Fruit fly (Drosophila melanogaster): Measurements from ENCODE around the gene CG17078.

CG17078 gene

DNA sequence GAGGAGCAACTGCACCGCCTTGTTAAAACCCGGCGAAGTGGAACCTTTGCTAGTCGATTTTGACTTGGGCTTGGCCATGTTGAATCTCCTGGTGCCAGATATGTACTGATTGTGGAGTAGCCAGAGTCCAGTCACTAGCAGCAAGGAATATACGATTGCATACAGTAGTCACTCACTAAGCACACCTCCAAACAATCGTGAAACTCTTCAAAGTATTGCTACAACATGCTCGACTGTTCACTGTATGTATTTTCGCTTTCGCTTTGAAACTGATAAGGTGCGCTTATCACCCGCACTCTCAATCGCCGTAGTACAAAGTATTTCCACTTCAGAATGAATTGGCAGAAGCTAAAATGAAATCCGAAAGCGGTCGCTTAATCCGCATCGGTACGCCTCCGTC is 8.4 kb upstream of the CG17078 start:
- TF ChIP-seq CG1620 (GFP tag; optimal IDR thresholded peaks at IDR 0.05) (peak; percentile 52), ovo (GFP tag; optimal IDR thresholded peaks at IDR 0.05) (peak; percentile 40), CG12768 (GFP tag; optimal IDR thresholded peaks at IDR 0.05) (peak; percentile 90), kay (GFP tag; ENCODE audit: borderline replicate concordance) (no peak), tj (GFP tag; optimal IDR thresholded peaks at IDR 0.05) (peak; percentile 47), Clk (GFP tag; optimal IDR thresholded peaks at IDR 0.05) (peak; percentile 65), cic (GFP tag; optimal IDR thresholded peaks at IDR 0.05) (peak; percentile 98), Hr96 (GFP tag; optimal IDR thresholded peaks at IDR 0.05) (no peak), CG7101 (tag; optimal IDR thresholded peaks at IDR 0.05) (peak; percentile 85), CG33017 (tag; optimal IDR thresholded peaks at IDR 0.05) (peak; percentile 88), pad (GFP tag; optimal IDR thresholded peaks at IDR 0.05) (peak; percentile 64), CG5204 (GFP tag; optimal IDR thresholded peaks at IDR 0.05) (no peak), CG11617 (GFP tag; optimal IDR thresholded peaks at IDR 0.05) (peak; percentile 76), CG7045 (GFP tag; optimal IDR thresholded peaks at IDR 0.05) (peak; percentile 76), toe (GFP tag; optimal IDR thresholded peaks at IDR 0.05) (no peak), bab1 (GFP tag; optimal IDR thresholded peaks at IDR 0.05) (no peak), cnc (optimal IDR thresholded peaks at IDR 0.05) (no peak), CG14711 (tag; optimal IDR thresholded peaks at IDR 0.05) (peak; percentile 60), Mnt (GFP tag; optimal IDR thresholded peaks at IDR 0.05) (peak; percentile 83), Crg-1 (GFP tag; optimal IDR thresholded peaks at IDR 0.05) (peak; percentile 51)

DNA sequence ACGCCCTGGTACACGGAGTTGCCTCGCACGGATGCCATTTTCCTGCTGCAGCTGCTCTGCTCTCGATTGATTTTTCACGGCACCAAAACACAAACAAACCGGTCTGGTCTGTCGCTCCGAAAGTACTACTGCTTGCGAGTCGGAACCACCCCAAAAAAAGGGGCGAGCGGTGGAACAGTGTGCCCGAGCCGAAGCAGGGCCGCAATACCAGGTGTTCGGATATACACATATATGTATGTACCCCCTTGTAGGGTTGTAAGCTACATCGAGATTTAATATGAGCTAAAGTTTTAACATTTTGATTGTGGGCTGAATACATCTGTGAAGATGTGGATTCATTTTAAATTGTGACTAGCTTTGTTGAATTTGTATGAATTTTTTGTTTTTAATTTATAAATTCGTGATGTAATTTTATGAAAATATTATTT is 7.6 kb upstream of the CG17078 start:
- TF ChIP-seq kay (GFP tag; ENCODE audit: borderline replicate concordance): no peak
- TF ChIP-seq ovo (GFP tag; optimal IDR thresholded peaks at IDR 0.05): no peak
- peak; percentile 57 for TF ChIP-seq CG7101 (tag; optimal IDR thresholded peaks at IDR 0.05)
- peak; percentile 23 for TF ChIP-seq CG7045 (GFP tag; optimal IDR thresholded peaks at IDR 0.05)
- no peak for TF ChIP-seq cic (GFP tag; optimal IDR thresholded peaks at IDR 0.05)
- TF ChIP-seq Crg-1 (GFP tag; optimal IDR thresholded peaks at IDR 0.05): no peak
- no peak for TF ChIP-seq CG5204 (GFP tag; optimal IDR thresholded peaks at IDR 0.05)
- no peak for TF ChIP-seq CG11617 (GFP tag; optimal IDR thresholded peaks at IDR 0.05)
- peak; percentile 39 for TF ChIP-seq bab1 (GFP tag; optimal IDR thresholded peaks at IDR 0.05)
- TF ChIP-seq tj (GFP tag; optimal IDR thresholded peaks at IDR 0.05): no peak
- peak; percentile 90 for TF ChIP-seq CG14711 (tag; optimal IDR thresholded peaks at IDR 0.05)
- no peak for TF ChIP-seq Mnt (GFP tag; optimal IDR thresholded peaks at IDR 0.05)
- no peak for TF ChIP-seq cnc (optimal IDR thresholded peaks at IDR 0.05)
- TF ChIP-seq pad (GFP tag; optimal IDR thresholded peaks at IDR 0.05): peak; percentile 49
- no peak for TF ChIP-seq Hr96 (GFP tag; optimal IDR thresholded peaks at IDR 0.05)
- TF ChIP-seq toe (GFP tag; optimal IDR thresholded peaks at IDR 0.05): no peak
- peak; percentile 62 for TF ChIP-seq CG33017 (tag; optimal IDR thresholded peaks at IDR 0.05)
- TF ChIP-seq CG1620 (GFP tag; optimal IDR thresholded peaks at IDR 0.05): no peak
- TF ChIP-seq Clk (GFP tag; optimal IDR thresholded peaks at IDR 0.05): no peak
- peak; percentile 51 for TF ChIP-seq CG12768 (GFP tag; optimal IDR thresholded peaks at IDR 0.05)

DNA sequence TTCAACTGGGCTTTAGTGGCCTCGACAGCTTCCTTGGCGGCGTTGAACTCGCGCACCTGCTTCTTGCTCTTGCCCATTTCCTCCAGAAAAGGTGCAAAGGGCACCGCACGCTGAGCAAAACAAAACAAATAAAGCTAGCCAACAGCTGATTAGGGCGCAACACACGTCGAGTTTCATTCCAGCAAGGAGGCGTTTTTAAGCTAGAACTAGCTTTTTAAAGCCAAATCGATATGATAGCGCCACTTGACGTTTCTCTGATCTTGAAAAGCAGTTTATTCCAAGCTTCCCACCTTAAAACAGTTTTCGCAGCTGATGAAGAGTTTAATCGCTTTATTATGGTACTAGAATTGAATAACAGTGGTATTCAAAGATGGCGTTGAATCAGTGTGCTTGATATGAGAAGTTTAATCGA is 5.0 kb upstream of the CG17078 start, which contains the start of gene CG11601:
Gene CG11601, minus strand, starts transcription at position 199 of the 412 bp plus-strand sequence.
- TF ChIP-seq CG12768 (GFP tag; optimal IDR thresholded peaks at IDR 0.05) (peak; percentile 78), bab1 (GFP tag; optimal IDR thresholded peaks at IDR 0.05) (peak; percentile 88), cic (GFP tag; optimal IDR thresholded peaks at IDR 0.05) (peak; percentile 25), CG1620 (GFP tag; optimal IDR thresholded peaks at IDR 0.05) (no peak), CG7045 (GFP tag; optimal IDR thresholded peaks at IDR 0.05) (no peak), kay (GFP tag; ENCODE audit: borderline replicate concordance) (no peak), Hr96 (GFP tag; optimal IDR thresholded peaks at IDR 0.05) (no peak), ovo (GFP tag; optimal IDR thresholded peaks at IDR 0.05) (peak; percentile 46), CG11617 (GFP tag; optimal IDR thresholded peaks at IDR 0.05) (peak; percentile 60), CG5204 (GFP tag; optimal IDR thresholded peaks at IDR 0.05) (no peak), CG33017 (tag; optimal IDR thresholded peaks at IDR 0.05) (peak; percentile 9), tj (GFP tag; optimal IDR thresholded peaks at IDR 0.05) (peak; percentile 36), CG7101 (tag; optimal IDR thresholded peaks at IDR 0.05) (peak; percentile 36), toe (GFP tag; optimal IDR thresholded peaks at IDR 0.05) (no peak), CG14711 (tag; optimal IDR thresholded peaks at IDR 0.05) (no peak), Mnt (GFP tag; optimal IDR thresholded peaks at IDR 0.05) (peak; percentile 27), cnc (optimal IDR thresholded peaks at IDR 0.05) (no peak), pad (GFP tag; optimal IDR thresholded peaks at IDR 0.05) (peak; percentile 19), Crg-1 (GFP tag; optimal IDR thresholded peaks at IDR 0.05) (peak; percentile 50), Clk (GFP tag; optimal IDR thresholded peaks at IDR 0.05) (no peak)

DNA sequence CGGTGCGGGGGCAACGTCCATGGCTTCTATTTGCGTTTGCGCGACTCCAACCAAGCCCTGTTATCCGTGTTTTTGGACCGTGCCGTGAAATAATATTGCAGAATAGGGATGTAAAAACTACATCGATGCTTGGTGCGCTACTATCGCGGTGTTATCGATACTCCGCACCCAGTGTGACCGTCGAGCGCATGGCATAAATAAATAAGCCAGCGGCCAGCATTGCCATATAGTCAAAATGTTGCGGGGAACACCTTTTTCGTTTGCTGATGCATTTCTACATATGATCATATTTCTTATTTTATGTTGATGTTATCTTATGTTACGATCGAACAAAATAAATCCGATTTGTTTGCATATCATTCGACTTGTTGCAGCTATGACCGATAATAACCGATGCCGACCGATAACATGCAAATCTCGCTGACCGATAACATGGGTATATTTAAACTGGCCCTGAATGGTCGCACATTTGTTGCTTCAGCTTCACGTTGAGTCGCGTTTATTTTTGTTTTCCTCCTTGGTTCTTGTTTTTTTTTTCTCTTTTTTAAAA is 837 bp downstream of the CG17078 start, which contains the start of gene smo:
Gene smo, plus strand, starts transcription at position 461 of the 550 bp plus-strand sequence.
- TF ChIP-seq toe (GFP tag; optimal IDR thresholded peaks at IDR 0.05) (no peak), bab1 (GFP tag; optimal IDR thresholded peaks at IDR 0.05) (peak; percentile 33), Mnt (GFP tag; optimal IDR thresholded peaks at IDR 0.05) (peak; percentile 75), tj (GFP tag; optimal IDR thresholded peaks at IDR 0.05) (peak; percentile 21), CG1620 (GFP tag; optimal IDR thresholded peaks at IDR 0.05) (peak; percentile 25), CG14711 (tag; optimal IDR thresholded peaks at IDR 0.05) (peak; percentile 17), kay (GFP tag; ENCODE audit: borderline replicate concordance) (no peak), Crg-1 (GFP tag; optimal IDR thresholded peaks at IDR 0.05) (peak; percentile 1), CG7045 (GFP tag; optimal IDR thresholded peaks at IDR 0.05) (no peak), cnc (optimal IDR thresholded peaks at IDR 0.05) (no peak), CG7101 (tag; optimal IDR thresholded peaks at IDR 0.05) (no peak), CG33017 (tag; optimal IDR thresholded peaks at IDR 0.05) (no peak)

DNA sequence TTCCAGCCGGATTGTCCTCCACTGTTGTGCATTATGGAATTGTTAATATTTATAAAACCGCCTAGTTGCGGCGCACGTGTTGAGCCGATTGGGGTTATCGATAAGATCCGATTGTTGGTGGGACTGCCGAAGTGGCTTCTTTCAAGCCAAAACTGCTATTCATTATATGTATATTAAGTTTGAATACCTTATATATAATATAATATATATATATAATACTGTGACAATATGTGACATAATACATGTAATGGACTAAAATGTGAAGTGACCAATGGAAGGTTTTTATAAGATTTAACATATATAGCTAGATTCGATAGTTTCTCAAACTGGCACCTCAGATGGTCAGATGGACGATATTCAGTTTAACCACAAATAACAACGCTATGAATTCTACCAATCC is 4.4 kb downstream of the CG17078 start, which contains the start of the genes mbm and CG11555:
Gene mbm, minus strand, starts transcription at position 113 of the 400 bp plus-strand sequence.
Gene CG11555, plus strand, starts transcription at position 234 of the 400 bp plus-strand sequence.
- TF ChIP-seq CG11617 (GFP tag; optimal IDR thresholded peaks at IDR 0.05) (peak; percentile 41), CG1620 (GFP tag; optimal IDR thresholded peaks at IDR 0.05) (no peak), CG7101 (tag; optimal IDR thresholded peaks at IDR 0.05) (peak; percentile 48), CG7045 (GFP tag; optimal IDR thresholded peaks at IDR 0.05) (no peak), toe (GFP tag; optimal IDR thresholded peaks at IDR 0.05) (no peak), Clk (GFP tag; optimal IDR thresholded peaks at IDR 0.05) (no peak), cic (GFP tag; optimal IDR thresholded peaks at IDR 0.05) (no peak), CG33017 (tag; optimal IDR thresholded peaks at IDR 0.05) (peak; percentile 47), Hr96 (GFP tag; optimal IDR thresholded peaks at IDR 0.05) (no peak), cnc (optimal IDR thresholded peaks at IDR 0.05) (no peak), pad (GFP tag; optimal IDR thresholded peaks at IDR 0.05) (peak; percentile 3), Mnt (GFP tag; optimal IDR thresholded peaks at IDR 0.05) (peak; percentile 97), bab1 (GFP tag; optimal IDR thresholded peaks at IDR 0.05) (peak; percentile 29), CG5204 (GFP tag; optimal IDR thresholded peaks at IDR 0.05) (no peak), Crg-1 (GFP tag; optimal IDR thresholded peaks at IDR 0.05) (no peak), kay (GFP tag; ENCODE audit: borderline replicate concordance) (no peak), CG14711 (tag; optimal IDR thresholded peaks at IDR 0.05) (peak; percentile 49), CG12768 (GFP tag; optimal IDR thresholded peaks at IDR 0.05) (no peak), tj (GFP tag; optimal IDR thresholded peaks at IDR 0.05) (no peak), ovo (GFP tag; optimal IDR thresholded peaks at IDR 0.05) (no peak)

Data from whole organism, adult.